Worm (Caenorhabditis elegans): ENCODE data around the gene ZK1055.2.

ce11 chrV:6590283-6590682 is at the start of gene ZK1055.2:
- no peak for TF ChIP-seq ama-1 (optimal IDR thresholded peaks at IDR 0.05)
- TF ChIP-seq ets-7 (tag; optimal IDR thresholded peaks at IDR 0.05) = no peak
- TF ChIP-seq flt-1 (GFP tag; IDR thresholded peaks at IDR 0.05) = no peak
- no peak for TF ChIP-seq aly-1 (tag; optimal IDR thresholded peaks at IDR 0.05)
- no peak for TF ChIP-seq hnd-1 (tag; optimal IDR thresholded peaks at IDR 0.05)
- TF ChIP-seq scrt-1 (GFP tag; IDR thresholded peaks at IDR 0.05) = no peak
- TF ChIP-seq tbx-11 (GFP tag; IDR thresholded peaks at IDR 0.05) = no peak
- TF ChIP-seq tbx-37 (GFP tag; conservative IDR thresholded peaks at IDR 0.05) = no peak
- TF ChIP-seq tra-4 (tag; optimal IDR thresholded peaks at IDR 0.05) = no peak
- TF ChIP-seq ceh-36 (tag; optimal IDR thresholded peaks at IDR 0.05) = no peak
- TF ChIP-seq sea-1 (GFP tag; conservative IDR thresholded peaks at IDR 0.05) = no peak
- no peak for TF ChIP-seq ceh-13 (GFP tag; optimal IDR thresholded peaks at IDR 0.05)
- TF ChIP-seq F13C5.2 (tag; optimal IDR thresholded peaks at IDR 0.05) = no peak
